Fruit fly (Drosophila melanogaster): Measurements from ENCODE around the gene CG43094.

DNA sequence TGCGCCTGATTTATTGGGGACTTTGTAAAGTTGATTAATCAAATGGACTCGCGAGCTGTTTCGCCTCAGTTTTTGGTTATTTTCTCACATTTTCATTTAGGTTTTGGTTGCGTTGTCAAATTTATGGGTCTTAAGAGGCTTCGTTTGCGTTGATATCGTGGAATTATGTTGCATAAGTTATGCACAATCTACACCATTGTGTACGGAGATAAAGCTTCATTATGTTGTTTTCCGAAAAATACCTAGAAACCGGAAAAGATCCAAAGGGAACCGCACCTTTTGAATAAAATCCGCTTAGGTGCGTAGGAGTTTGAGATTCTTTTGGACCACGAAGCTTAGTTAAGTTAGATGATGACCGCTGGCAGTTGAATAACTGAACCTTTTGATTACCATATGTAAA, 13.7 kb downstream of the CG43094 start:
- TF ChIP-seq h (GFP tag; optimal IDR thresholded peaks at IDR 0.05) (no peak), brk (GFP tag; optimal IDR thresholded peaks at IDR 0.05) (no peak), OdsH (GFP tag; optimal IDR thresholded peaks at IDR 0.05) (no peak), Sp1 (GFP tag; optimal IDR thresholded peaks at IDR 0.05) (no peak), usp (GFP tag; optimal IDR thresholded peaks at IDR 0.05) (no peak), sv (GFP tag; optimal IDR thresholded peaks at IDR 0.05) (no peak), psq (GFP tag; optimal IDR thresholded peaks at IDR 0.05) (no peak), pan (optimal IDR thresholded peaks at IDR 0.05) (no peak)
